Worm (Caenorhabditis elegans): Measurements from ENCODE around the gene F12A10.6.

F12A10.6 gene

ce11 chrII:5455650-5456355 is 38.5 kb downstream of the F12A10.6 start, which contains the start of gene daz-1 (continued):
- TF ChIP-seq B0019.2 (GFP tag; conservative IDR thresholded peaks at IDR 0.05) (no peak), dpl-1 (GFP tag; optimal IDR thresholded peaks at IDR 0.05) (peak; percentile 81), ceh-79 (tag; optimal IDR thresholded peaks at IDR 0.05) (no peak), snpc-3.4 (tag; optimal IDR thresholded peaks at IDR 0.05) (peak; percentile 41), die-1 (tag; optimal IDR thresholded peaks at IDR 0.05) (no peak), hlh-12 (tag; optimal IDR thresholded peaks at IDR 0.05) (no peak), chd-7 (tag; optimal IDR thresholded peaks at IDR 0.05) (no peak), tlf-1 (GFP tag; optimal IDR thresholded peaks at IDR 0.05) (peak; percentile 13), lir-1 (GFP tag; conservative IDR thresholded peaks at IDR 0.05) (no peak), lin-54 (GFP tag; optimal IDR thresholded peaks at IDR 0.05) (peak; percentile 93), D2030.7 (GFP tag; IDR thresholded peaks at IDR 0.05) (peak; percentile 44), ztf-3 (GFP tag; optimal IDR thresholded peaks at IDR 0.05) (no peak), mxl-1 (tag; optimal IDR thresholded peaks at IDR 0.05) (no peak), F23B12.7 (tag; optimal IDR thresholded peaks at IDR 0.05; ENCODE audit: insufficient read depth) (peak; percentile 3), efl-1 (GFP tag; optimal IDR thresholded peaks at IDR 0.05) (peak; percentile 95), madf-10 (tag; optimal IDR thresholded peaks at IDR 0.05) (no peak), Y53G8AR.9 (GFP tag; conservative IDR thresholded peaks at IDR 0.05) (no peak), akir-1 (GFP tag; optimal IDR thresholded peaks at IDR 0.05) (no peak), F49E8.2 (tag; optimal IDR thresholded peaks at IDR 0.05; ENCODE audit: insufficient read depth) (peak; percentile 40), xnd-1 (tag; optimal IDR thresholded peaks at IDR 0.05) (peak; percentile 68)

- TF ChIP-seq F23B12.7 (tag; optimal IDR thresholded peaks at IDR 0.05; ENCODE audit: insufficient read depth): no peak
- TF ChIP-seq lsy-27 (tag; optimal IDR thresholded peaks at IDR 0.05; ENCODE audit: borderline replicate concordance, insufficient read depth): no peak
- no peak for TF ChIP-seq F49E8.2 (tag; optimal IDR thresholded peaks at IDR 0.05; ENCODE audit: insufficient read depth)
- TF ChIP-seq F37B4.10 (GFP tag; IDR thresholded peaks at IDR 0.05): no peak
- no peak for TF ChIP-seq C17E4.6 (GFP tag; IDR thresholded peaks at IDR 0.05)
- no peak for TF ChIP-seq snpc-4 (GFP tag; optimal IDR thresholded peaks at IDR 0.05)
- TF ChIP-seq snpc-4 (tag; optimal IDR thresholded peaks at IDR 0.05): no peak
- no peak for TF ChIP-seq gei-17 (GFP tag; optimal IDR thresholded peaks at IDR 0.05)
- TF ChIP-seq hsf-1 (GFP tag; IDR thresholded peaks at IDR 0.05): no peak
- no peak for TF ChIP-seq attf-6 (GFP tag; IDR thresholded peaks at IDR 0.05)
- no peak for TF ChIP-seq ceh-91 (GFP tag; IDR thresholded peaks at IDR 0.05)
- no peak for TF ChIP-seq mes-4 (tag; optimal IDR thresholded peaks at IDR 0.05)
- no peak for TF ChIP-seq rcor-1 (GFP tag; IDR thresholded peaks at IDR 0.05)
- no peak for TF ChIP-seq snpc-3.4 (tag; optimal IDR thresholded peaks at IDR 0.05)
- TF ChIP-seq rec-8 (tag; optimal IDR thresholded peaks at IDR 0.05): no peak
- TF ChIP-seq T07F8.4 (tag; optimal IDR thresholded peaks at IDR 0.05): no peak
- no peak for TF ChIP-seq ceh-79 (tag; optimal IDR thresholded peaks at IDR 0.05)
These were observed 40.8 kb downstream of the F12A10.6 start, which contains the start of gene dhs-5 for ce11 chrII:5453547-5453946. TSS of gene dhs-5 (plus strand) at chrII:5453847.

- TF ChIP-seq aptf-3 (GFP tag; IDR thresholded peaks at IDR 0.05): no peak
- TF ChIP-seq ztf-25 (GFP tag; IDR thresholded peaks at IDR 0.05): no peak
- TF ChIP-seq akir-1 (GFP tag; optimal IDR thresholded peaks at IDR 0.05): no peak
- no peak for TF ChIP-seq tlf-1 (GFP tag; optimal IDR thresholded peaks at IDR 0.05)
- no peak for TF ChIP-seq hmg-20 (GFP tag; IDR thresholded peaks at IDR 0.05)
- no peak for TF ChIP-seq tbp1 (GFP tag; optimal IDR thresholded peaks at IDR 0.05)
- no peak for TF ChIP-seq madf-6 (GFP tag; IDR thresholded peaks at IDR 0.05)
- TF ChIP-seq Y53F4B.3 (GFP tag; IDR thresholded peaks at IDR 0.05): no peak
These were observed 43.0 kb downstream of the F12A10.6 start for ce11 chrII:5451278-5451677.
